Fruit fly (Drosophila melanogaster) whole organism, larva: Measurements from ENCODE around the gene Tango1.
A peak's percentile ranks its signal among the peaks of the same experiment; 100 is the strongest.

Experiments
- noc ChIP-seq: fragments of 200-800 bp; sonication (Bioruptor generic); optimal IDR thresholded peaks from 3 replicates; lab custom pipeline; 2019; ENCODE audit warnings: missing biosample characterization, mild to moderate bottlenecking, missing genetic modification characterization, moderate library complexity

Tango1 gene

DNA sequence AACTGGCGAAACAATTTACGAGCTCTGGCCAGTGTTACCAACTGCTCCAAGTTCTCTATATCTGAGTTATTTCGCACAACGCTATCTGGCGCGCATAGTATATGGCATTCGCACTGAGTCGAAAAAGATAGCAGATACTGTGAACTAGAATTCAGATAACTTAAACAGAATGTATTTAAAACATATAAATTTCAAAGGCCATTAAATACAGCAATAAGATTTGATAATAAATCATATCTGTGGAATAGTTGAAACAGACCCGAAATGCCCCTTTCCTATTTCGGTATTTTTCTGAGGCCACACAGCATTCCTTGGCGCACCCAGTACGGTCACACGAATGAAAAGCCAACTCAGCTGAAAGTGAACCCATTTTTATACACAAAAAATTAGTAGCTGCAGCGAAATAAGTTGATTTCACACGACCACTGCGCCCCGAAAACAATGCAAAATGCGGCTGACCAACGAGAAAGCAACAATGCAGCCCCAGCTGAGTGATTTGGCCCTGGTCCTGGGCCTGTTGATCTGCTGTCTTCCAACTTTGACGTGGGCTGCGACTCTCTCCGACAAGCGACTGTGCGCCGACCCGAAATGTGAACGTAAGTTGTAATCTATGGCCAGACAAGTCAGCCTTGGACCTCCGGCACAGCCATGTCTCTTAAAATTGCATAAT lies at the start of gene Tango1, which contains the start of gene CG31635:
TSS of gene Tango1 (plus strand) at position 304 of the 670 bp plus-strand sequence.
TSS of gene CG31635 (minus strand) at position 30 of the 670 bp plus-strand sequence.
- peak; percentile 20 for TF ChIP-seq noc (tag; lab: Kevin White, UChicago)

DNA sequence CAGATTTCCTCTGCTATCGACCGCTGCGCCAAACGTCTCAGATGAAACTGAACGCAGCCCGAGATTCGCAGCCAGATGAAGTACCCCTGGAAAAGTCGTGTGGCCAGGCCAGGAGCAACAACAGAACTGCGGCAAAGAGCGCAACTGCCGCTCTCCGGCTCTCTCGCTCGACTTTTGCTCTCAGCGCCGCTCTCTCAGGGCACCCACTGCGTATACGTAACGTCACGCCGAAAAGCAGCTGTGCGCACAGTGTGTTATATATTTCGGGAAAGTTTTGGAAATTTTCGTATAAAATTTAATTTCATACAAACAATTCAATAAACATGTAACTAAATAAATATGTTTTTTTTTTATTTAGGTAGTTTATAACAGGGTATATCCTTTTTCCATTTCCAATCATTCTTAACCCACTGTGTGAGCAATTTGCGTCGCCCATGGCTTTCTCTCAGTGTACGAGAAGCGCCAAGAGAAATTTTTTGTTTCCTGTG lies 48.1 kb upstream of the Tango1 start, which contains the start of gene Dpp10:
TSS of gene Dpp10 (minus strand) at position 51 of the 488 bp plus-strand sequence.
- TF ChIP-seq noc (tag; lab: Kevin White, UChicago) = peak; percentile 70

DNA sequence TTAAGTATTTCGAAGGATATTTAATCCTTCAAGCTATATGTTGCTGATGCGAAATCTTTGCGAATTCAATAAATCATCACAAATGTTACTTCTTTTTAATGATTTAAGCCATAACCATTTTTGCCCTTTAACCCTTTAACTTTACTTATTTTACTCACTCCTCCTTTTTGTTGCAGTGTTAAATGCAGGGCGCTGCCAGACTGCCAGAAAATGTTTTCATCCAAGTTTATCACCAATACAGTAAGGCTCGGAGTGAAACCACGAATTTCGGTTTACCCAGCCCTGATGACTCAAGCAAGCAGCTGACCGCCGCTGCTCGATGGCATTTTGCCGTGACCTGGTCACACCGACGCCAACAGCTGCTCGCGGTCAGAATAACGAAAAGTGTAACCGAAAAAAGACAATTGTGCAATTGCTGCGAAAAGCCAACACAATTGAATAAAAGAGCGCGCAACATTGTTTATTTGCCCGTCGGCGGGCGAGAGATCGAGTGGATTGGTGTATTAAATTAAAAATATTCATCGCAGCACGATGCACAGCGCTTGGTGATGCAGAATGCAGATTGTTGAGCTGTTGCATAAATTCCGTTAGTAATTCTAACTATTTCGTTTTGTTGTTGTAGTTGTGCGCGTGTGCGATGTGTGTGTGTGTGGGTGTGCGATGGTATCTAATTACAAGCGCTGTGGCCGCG lies 38.4 kb upstream of the Tango1 start, which contains the start of gene CG11050:
TSS of gene CG11050 (plus strand) at position 329 of the 691 bp plus-strand sequence.
- TF ChIP-seq noc (tag; lab: Kevin White, UChicago) = peak; percentile 16

DNA sequence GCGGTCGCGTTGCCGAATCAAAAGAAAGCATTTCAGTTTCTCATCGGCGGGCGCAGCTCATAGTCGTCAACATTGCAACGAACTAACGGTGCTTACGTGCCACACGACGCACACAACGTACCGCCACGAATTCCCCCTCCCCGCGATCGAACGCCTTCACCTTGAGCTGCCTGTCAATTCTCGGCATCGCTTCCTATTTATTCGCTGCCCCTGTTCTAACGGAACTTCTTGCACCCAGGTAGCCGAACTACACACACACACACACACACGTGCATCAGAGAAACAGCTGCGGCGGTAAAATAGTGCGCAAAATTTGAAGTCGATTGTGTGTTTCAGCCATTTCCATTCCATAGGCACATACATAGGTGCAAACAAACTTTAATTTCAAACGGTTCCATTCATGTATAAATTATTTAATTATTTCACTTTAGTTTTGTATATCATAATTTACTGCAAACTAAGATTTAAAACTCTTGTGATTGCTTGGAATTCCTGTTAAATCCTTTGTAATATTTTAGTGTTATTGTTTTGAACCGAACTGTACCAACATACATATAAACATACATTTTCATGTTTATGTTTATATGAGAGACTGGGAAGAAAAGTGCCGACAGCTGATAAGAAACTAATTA lies 37.7 kb upstream of the Tango1 start:
- no peak for TF ChIP-seq noc (tag; lab: Kevin White, UChicago)

DNA sequence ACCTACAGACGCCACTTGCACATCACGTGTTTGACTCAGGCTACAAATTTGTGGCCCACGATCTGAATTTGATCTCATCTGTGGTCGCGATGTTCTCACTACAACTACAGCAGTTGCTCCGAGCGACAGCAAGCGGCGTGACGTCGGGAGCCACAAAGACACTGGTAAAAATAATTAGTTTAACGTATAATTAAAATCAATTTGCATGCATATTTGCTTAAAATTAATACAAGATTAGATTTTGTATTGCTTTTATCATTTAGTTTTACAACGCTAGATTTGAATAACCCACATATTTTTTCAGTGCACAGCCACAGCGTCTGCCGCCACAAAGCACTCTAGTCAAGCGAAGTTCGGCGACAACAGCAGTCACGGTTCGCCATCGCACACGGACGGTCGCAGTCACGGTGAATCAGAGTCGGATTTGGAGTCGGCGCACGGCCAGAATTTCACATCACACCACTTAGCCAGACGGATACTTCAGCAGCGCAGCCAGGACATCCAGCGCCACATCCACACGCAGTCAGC lies 36.6 kb upstream of the Tango1 start:
- peak; percentile 100 for TF ChIP-seq noc (tag; lab: Kevin White, UChicago)

DNA sequence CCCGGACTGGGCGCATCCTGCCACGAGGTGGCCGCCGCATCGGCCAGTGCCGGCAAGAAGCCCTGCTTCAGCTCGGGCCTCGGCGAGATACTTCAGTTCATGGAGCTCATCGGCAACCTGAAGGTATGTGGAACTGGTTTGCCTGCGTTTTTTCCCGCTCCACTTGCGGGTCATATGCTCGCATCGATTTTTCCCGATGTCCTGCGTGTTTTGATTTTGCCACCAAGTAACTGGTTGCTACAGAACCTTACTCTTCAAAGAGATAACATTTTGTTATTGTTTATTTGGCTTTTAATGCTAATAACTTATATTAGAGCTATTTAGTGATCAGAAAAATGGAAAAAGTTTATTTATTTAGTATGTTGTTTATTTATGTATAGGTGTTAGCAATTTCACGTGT lies 36.0 kb upstream of the Tango1 start:
- TF ChIP-seq noc (tag; lab: Kevin White, UChicago) = no peak

DNA sequence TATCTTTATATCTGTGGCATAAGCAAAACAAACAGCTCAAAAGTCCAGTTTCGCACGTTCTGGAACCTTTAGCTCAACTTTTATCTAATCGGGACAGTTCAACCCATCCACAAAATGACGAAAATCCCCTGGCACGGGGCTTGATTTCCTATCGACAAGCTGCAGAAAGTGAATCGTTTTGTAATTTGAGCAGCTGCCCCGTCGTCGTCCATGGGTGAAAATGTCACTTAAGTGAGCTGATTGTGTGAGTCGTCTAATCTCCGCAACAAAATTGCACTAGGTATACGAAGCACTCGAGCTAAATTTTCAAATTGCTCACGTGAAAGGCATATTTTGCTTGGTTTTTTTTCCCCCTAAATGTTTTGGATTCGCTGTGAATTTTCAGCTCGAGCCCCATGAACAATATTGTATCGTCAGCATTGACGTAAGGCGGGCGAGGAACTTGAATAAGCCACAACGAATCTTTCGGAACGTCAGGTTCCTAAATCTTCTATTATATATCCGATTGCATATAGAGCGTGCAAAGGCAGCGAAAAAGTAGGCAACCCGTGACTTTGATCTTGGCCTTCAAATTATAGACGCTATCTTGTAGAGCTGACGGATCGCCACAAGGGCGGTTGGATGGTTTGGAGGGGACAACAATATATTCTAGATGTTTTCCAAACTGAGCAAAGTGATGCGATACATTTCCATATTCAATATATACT lies 34.8 kb upstream of the Tango1 start:
- TF ChIP-seq noc (tag; lab: Kevin White, UChicago) = peak; percentile 2

DNA sequence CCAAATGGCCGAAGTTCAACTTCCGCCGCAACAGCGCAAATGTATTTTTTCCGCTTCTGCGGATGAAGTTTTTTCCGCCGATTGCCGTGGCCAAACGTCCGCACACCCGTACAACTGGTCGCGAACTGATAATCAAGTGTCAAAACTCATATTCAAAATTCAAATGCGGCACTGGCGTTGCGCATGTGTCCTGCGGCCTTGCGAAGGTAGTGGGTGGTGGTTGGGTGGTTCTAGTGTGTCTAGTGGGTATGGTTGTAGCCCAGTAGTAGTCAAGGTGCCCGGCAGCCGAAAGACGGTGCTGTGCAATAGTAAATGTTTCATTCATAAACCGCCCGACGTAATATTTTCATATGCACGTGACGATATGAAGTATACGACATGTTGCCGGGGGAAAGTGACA lies 27.6 kb upstream of the Tango1 start, which contains the start of gene DIP-iota:
TSS of gene DIP-iota (minus strand) at position 101 of the 400 bp plus-strand sequence.
- TF ChIP-seq noc (tag; lab: Kevin White, UChicago) = no peak

DNA sequence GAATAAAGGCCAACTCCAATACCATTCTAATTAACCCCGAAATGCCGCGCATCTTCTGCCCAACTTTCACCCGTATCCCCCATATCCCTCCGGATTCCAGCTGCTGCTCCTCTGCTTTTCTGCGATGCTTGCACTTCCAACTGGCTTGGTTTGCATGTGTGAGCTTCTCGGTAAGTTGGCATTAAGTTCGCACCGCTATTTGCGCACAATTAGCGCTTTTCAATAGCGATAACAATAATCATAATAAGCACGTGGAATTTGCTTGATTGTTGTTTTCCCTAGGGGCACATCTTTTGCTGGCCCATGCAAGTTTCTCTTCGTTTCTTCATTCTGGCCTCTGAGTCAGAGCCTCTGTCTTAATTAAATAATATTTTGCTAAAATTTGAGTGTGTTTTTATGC lies 27.2 kb upstream of the Tango1 start:
- TF ChIP-seq noc (tag; lab: Kevin White, UChicago) = no peak

DNA sequence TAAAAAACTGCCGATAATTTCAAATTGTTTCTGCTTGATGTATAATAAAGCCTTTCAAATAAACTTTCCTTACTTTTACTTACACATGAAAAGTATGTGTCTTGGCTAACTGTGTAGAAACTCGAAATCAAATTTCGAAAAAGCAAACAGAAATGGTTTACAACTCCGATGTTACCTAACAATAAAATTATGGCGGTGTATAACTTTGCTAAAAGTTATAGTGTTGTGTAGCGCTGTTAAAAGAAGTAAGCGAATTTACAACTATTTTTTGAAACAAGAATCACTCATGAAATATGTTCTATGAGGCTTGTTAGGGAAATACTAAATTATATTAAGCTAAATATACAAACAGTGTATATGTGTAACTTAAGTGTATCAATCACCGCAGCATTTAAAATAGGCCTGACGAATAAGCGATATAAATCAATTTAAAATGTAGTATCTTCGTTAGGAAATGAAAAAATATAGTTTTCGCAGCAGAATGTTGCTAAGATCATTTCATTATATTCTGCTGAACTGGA lies 26.5 kb upstream of the Tango1 start, which contains the start of gene CG34345:
TSS of gene CG34345 (plus strand) at position 471 of the 521 bp plus-strand sequence.
- TF ChIP-seq noc (tag; lab: Kevin White, UChicago) = no peak

DNA sequence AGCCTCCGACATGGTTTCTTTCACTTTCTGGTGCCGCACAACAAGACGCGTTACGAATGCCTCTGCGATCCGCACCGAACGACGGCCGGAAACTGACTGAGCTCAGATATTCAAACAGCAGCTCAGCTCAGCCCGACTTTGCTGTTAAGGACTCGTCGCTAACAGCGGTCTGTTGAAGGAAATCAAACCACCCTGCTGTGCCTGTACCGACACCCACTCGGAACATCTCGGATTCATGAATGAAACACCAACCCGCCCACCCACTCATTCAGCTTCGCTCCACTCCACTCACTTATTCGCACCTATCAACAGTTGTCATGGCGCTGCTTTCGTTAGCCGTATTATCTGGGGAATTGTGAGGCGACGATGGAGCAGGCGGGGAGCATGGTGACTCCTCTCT lies 16.9 kb upstream of the Tango1 start, which contains the start of gene Oatp26F:
TSS of gene Oatp26F (minus strand) at position 101 of the 400 bp plus-strand sequence.
- TF ChIP-seq noc (tag; lab: Kevin White, UChicago) = no peak

DNA sequence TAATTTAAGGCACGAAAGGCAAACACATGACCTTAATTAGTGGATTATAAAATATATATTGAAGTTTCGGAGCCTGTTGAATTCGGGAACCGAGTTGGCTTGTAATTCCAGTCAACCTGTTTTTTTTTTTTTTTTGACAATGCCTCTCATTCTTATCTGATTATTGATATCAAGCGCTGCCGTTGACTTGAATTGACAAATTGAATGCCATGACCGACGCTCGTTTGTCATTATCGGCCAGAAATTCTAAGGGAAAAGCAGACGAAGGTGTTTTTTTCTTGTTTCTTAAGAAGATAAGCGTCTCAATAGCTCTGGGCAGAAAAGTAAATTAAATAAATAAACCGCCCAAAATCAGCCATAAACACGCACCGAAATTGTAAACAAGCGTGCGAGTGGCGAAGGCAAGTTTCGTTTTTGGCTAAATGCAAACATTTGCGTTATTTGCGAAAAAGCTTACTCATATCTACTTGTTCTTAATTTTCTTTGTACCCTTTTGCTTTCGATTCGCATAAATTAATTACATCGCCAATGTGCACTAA lies 5.9 kb upstream of the Tango1 start:
- peak; percentile 33 for TF ChIP-seq noc (tag; lab: Kevin White, UChicago)

DNA sequence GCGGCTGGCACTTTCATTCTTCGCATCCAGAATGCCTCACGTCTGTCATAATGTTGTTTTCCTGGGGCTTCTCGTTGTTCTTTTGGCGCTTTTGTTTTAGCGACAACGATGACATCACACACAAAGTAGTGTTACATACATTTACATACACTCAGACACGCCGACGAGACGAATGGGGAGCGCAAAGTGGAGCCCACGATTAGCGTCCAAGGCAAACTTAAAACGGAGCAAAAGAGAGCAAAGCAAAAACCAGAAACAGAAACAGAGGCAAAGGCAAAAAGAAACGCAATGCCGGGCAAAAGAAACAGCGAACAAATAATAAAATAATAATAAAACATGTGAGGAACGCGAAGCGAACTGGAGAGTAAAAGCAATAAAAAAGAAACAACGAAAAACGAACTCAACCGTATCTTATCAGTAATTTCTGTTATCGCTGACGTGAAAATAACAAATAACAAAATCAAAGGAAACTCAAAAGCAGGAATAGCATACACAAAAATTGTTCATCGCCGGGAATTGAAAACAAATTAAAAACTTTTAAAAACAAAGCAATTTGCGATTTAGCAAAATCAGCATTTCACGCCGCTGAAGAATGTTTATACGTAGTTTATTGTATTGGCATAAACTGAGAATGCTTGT lies 4.6 kb upstream of the Tango1 start:
- TF ChIP-seq noc (tag; lab: Kevin White, UChicago) = peak; percentile 33
